Fruit fly (Drosophila melanogaster) whole organism, embryonic: ENCODE data around the gene sno.

Source experiments
- Atf-2 ChIP-seq: fragments of 200-800 bp; sonication (Bioruptor generic); optimal IDR thresholded peaks from 2 replicates; lab custom pipeline; 2016; ENCODE audit warnings: missing biosample characterization, missing genetic modification characterization
- CG10431 ChIP-seq: fragments of 200-800 bp; sonication (Bioruptor generic); optimal IDR thresholded peaks from 3 replicates; lab custom pipeline; 2018; ENCODE audit warnings: missing biosample characterization, mild to moderate bottlenecking, missing genetic modification characterization
- CG13424 ChIP-seq: fragments of 200-800 bp; sonication (Bioruptor generic); optimal IDR thresholded peaks from 2 replicates; lab custom pipeline; 2019; ENCODE audit warnings: missing biosample characterization, mild to moderate bottlenecking, missing genetic modification characterization, moderate library complexity
- CG14667 ChIP-seq: fragments of 200-800 bp; sonication (Bioruptor generic); IDR thresholded peaks from 2 replicates; pipeline ENCODE4 v1.3.6; 2022; ENCODE audit warnings: missing biosample characterization, missing genetic modification characterization
- CG14965 ChIP-seq: fragments of 200-800 bp; sonication (Bioruptor generic); optimal IDR thresholded peaks from 2 replicates; lab custom pipeline; 2016; ENCODE audit warnings: missing biosample characterization, missing genetic modification characterization, borderline replicate concordance
- CG17829 ChIP-seq: fragments of 200-800 bp; optimal IDR thresholded peaks from 2 replicates; lab custom pipeline; 2019; ENCODE audit warnings: missing biosample characterization, mild to moderate bottlenecking, missing genetic modification characterization, moderate library complexity
- CG17912 ChIP-seq: fragments of 200-800 bp; sonication (Bioruptor generic); optimal IDR thresholded peaks from 2 replicates; lab custom pipeline; 2018; ENCODE audit warnings: missing biosample characterization, mild to moderate bottlenecking, missing genetic modification characterization
- CG2116 ChIP-seq: fragments of 200-800 bp; sonication (Bioruptor generic); optimal IDR thresholded peaks from 3 replicates; lab custom pipeline; 2018; ENCODE audit warnings: missing biosample characterization, mild to moderate bottlenecking, missing genetic modification characterization
- CG2202 ChIP-seq: fragments of 200-800 bp; sonication (Bioruptor generic); optimal IDR thresholded peaks from 2 replicates; lab custom pipeline; 2018; ENCODE audit warnings: missing biosample characterization, mild to moderate bottlenecking, missing genetic modification characterization
- CG30020 ChIP-seq: fragments of 200-800 bp; optimal IDR thresholded peaks from 2 replicates; lab custom pipeline; 2019; ENCODE audit warnings: missing biosample characterization, mild to moderate bottlenecking, missing genetic modification characterization, moderate library complexity
- CG31224 ChIP-seq: fragments of 200-800 bp; sonication (Bioruptor generic); IDR thresholded peaks from 2 replicates; pipeline ENCODE4 v1.3.6; 2022; ENCODE audit warnings: missing biosample characterization, missing genetic modification characterization
- CG31365 ChIP-seq: fragments of 200-800 bp; sonication (Bioruptor generic); optimal IDR thresholded peaks from 2 replicates; lab custom pipeline; 2018; ENCODE audit warnings: missing biosample characterization, mild to moderate bottlenecking, missing genetic modification characterization
- CG4424 ChIP-seq: fragments of 200-800 bp; sonication (Bioruptor generic); optimal IDR thresholded peaks from 3 replicates; lab custom pipeline; 2016; ENCODE audit warnings: missing biosample characterization, missing genetic modification characterization
- CG6175 ChIP-seq: fragments of 200-800 bp; sonication (Bioruptor generic); IDR thresholded peaks from 3 replicates; pipeline ENCODE4 v1.3.6; 2022; ENCODE audit warnings: missing biosample characterization, missing genetic modification characterization
- CG8281 ChIP-seq: fragments of 200-800 bp; sonication (Bioruptor generic); optimal IDR thresholded peaks from 2 replicates; lab custom pipeline; 2018; ENCODE audit warnings: missing biosample characterization, mild to moderate bottlenecking, missing genetic modification characterization, moderate library complexity
- CG8388 ChIP-seq: fragments of 200-800 bp; sonication (Bioruptor generic); optimal IDR thresholded peaks from 2 replicates; lab custom pipeline; 2019; ENCODE audit warnings: missing biosample characterization, mild to moderate bottlenecking, missing genetic modification characterization, moderate library complexity
- CG8944 ChIP-seq: fragments of 200-800 bp; sonication (Bioruptor generic); optimal IDR thresholded peaks from 3 replicates; lab custom pipeline; 2016; ENCODE audit warnings: missing biosample characterization, missing genetic modification characterization
- CG9876 ChIP-seq: fragments of 200-800 bp; sonication (Bioruptor generic); optimal IDR thresholded peaks from 2 replicates; lab custom pipeline; 2016; ENCODE audit warnings: missing biosample characterization, missing genetic modification characterization
- Chrac-16 ChIP-seq: fragments of 200-800 bp; sonication (Bioruptor generic); optimal IDR thresholded peaks from 3 replicates; lab custom pipeline; 2016; ENCODE audit warnings: missing biosample characterization, missing genetic modification characterization
- Dref ChIP-seq: fragments of 200-800 bp; sonication (Bioruptor generic); IDR thresholded peaks from 2 replicates; pipeline ENCODE4 v1.3.6; 2022; ENCODE audit warnings: missing biosample characterization, missing genetic modification characterization
- Drgx ChIP-seq: fragments of 200-800 bp; sonication (Bioruptor generic); IDR thresholded peaks from 2 replicates; pipeline ENCODE4 v1.3.6; 2022; ENCODE audit warnings: missing biosample characterization, missing genetic modification characterization
- E2f1 ChIP-seq: fragments of 200-800 bp; sonication (Bioruptor generic); IDR thresholded peaks from 2 replicates; pipeline ENCODE4 v1.3.6; 2022; ENCODE audit warnings: missing biosample characterization, missing genetic modification characterization
- Ets65A ChIP-seq: fragments of 200-800 bp; sonication (Bioruptor generic); peaks from one replicate; lab custom pipeline; 2016; ENCODE audit warnings: missing biosample characterization, missing genetic modification characterization
- Ets97D ChIP-seq: fragments of 200-800 bp; sonication (Bioruptor generic); optimal IDR thresholded peaks from 3 replicates; lab custom pipeline; 2016; ENCODE audit warnings: missing biosample characterization, missing genetic modification characterization
- HLH54F ChIP-seq: fragments of 200-800 bp; sonication (Bioruptor generic); optimal IDR thresholded peaks from 3 replicates; lab custom pipeline; 2016; ENCODE audit warnings: missing biosample characterization, missing genetic modification characterization
- HLHmδ ChIP-seq: fragments of 200-800 bp; sonication (Bioruptor generic); optimal IDR thresholded peaks from 2 replicates; lab custom pipeline; 2018; ENCODE audit warnings: missing biosample characterization, mild to moderate bottlenecking, missing genetic modification characterization, moderate library complexity
- Hand ChIP-seq: fragments of 200-800 bp; sonication (Bioruptor generic); optimal IDR thresholded peaks from 2 replicates; lab custom pipeline; 2017; ENCODE audit warnings: mild to moderate bottlenecking, missing biosample characterization, missing genetic modification reagents, missing genetic modification characterization
- HmgZ ChIP-seq: fragments of 200-800 bp; sonication (Bioruptor generic); optimal IDR thresholded peaks from 2 replicates; lab custom pipeline; 2018; ENCODE audit warnings: missing biosample characterization, mild to moderate bottlenecking, missing genetic modification characterization
- Hsf ChIP-seq: fragments of 200-800 bp; sonication (Bioruptor generic); optimal IDR thresholded peaks from 3 replicates; lab custom pipeline; 2016; ENCODE audit warnings: missing biosample characterization, missing genetic modification characterization
- NC2β ChIP-seq: fragments of 200-800 bp; sonication (Bioruptor generic); optimal IDR thresholded peaks from 2 replicates; lab custom pipeline; 2016; ENCODE audit warnings: missing biosample characterization, missing genetic modification characterization
- Sox100B ChIP-seq: fragments of 200-800 bp; sonication (Bioruptor generic); optimal IDR thresholded peaks from 3 replicates; lab custom pipeline; 2018; ENCODE audit warnings: missing biosample characterization, mild to moderate bottlenecking, missing genetic modification characterization
- Taf1 ChIP-seq: fragments of 200-800 bp; sonication (Bioruptor generic); IDR thresholded peaks from 2 replicates; pipeline ENCODE4 v1.3.6; 2022; ENCODE audit warnings: missing biosample characterization, missing genetic modification characterization
- Xrp1 ChIP-seq: fragments of 200-800 bp; sonication (Bioruptor generic); IDR thresholded peaks from 2 replicates; pipeline ENCODE4 v1.3.6; 2022; ENCODE audit warnings: missing biosample characterization, missing genetic modification characterization
- ara ChIP-seq: fragments of 200-800 bp; sonication (Bioruptor generic); IDR thresholded peaks from 2 replicates; pipeline ENCODE4 v1.3.6; 2022; ENCODE audit warnings: missing biosample characterization, missing genetic modification characterization
- az2 ChIP-seq: fragments of 200-800 bp; sonication (Bioruptor generic); optimal IDR thresholded peaks from 3 replicates; lab custom pipeline; 2016; ENCODE audit warnings: missing biosample characterization, missing genetic modification characterization
- br ChIP-seq: fragments of >200 bp; optimal IDR thresholded peaks from 2 replicates; lab custom pipeline; 2017
- cad ChIP-seq: fragments of >200 bp; optimal IDR thresholded peaks from 2 replicates; lab custom pipeline; 2017; ENCODE audit warnings: missing biosample characterization, missing genetic modification characterization
- chn ChIP-seq: fragments of 200-800 bp; sonication (Bioruptor generic); optimal IDR thresholded peaks from 2 replicates; lab custom pipeline; 2016; ENCODE audit warnings: missing biosample characterization, missing genetic modification characterization
- ewg ChIP-seq: fragments of 200-800 bp; sonication (Bioruptor generic); optimal IDR thresholded peaks from 3 replicates; lab custom pipeline; 2017; ENCODE audit warnings: mild to moderate bottlenecking, missing biosample characterization, missing genetic modification reagents, missing genetic modification characterization
- gfzf ChIP-seq: fragments of 200-800 bp; sonication (Bioruptor generic); optimal IDR thresholded peaks from 2 replicates; lab custom pipeline; 2016; ENCODE audit warnings: missing biosample characterization, mild to moderate bottlenecking, missing genetic modification characterization, moderate library complexity
- grau ChIP-seq: fragments of 200-800 bp; optimal IDR thresholded peaks from 3 replicates; lab custom pipeline; 2019; ENCODE audit warnings: missing biosample characterization, mild to moderate bottlenecking, missing genetic modification characterization, moderate library complexity
- ham ChIP-seq: fragments of 200-800 bp; sonication (Bioruptor generic); IDR thresholded peaks from 2 replicates; pipeline ENCODE4 v1.3.6; 2022; ENCODE audit warnings: missing biosample characterization, missing genetic modification characterization
- hbn ChIP-seq: fragments of 200-800 bp; sonication (Bioruptor generic); IDR thresholded peaks from 2 replicates; pipeline ENCODE4 v1.3.6; 2022; ENCODE audit warnings: missing biosample characterization, missing genetic modification characterization; ENCODE audit not compliant: partially characterized antibody
- lab ChIP-seq: fragments of 200-800 bp; sonication (Bioruptor generic); optimal IDR thresholded peaks from 3 replicates; lab custom pipeline; 2017; ENCODE audit warnings: missing biosample characterization, missing genetic modification characterization, mild to moderate bottlenecking, moderate library complexity, missing genetic modification reagents
- lola ChIP-seq, 3 experiments: fragments of >200 bp in 2 of 3; fragments of 200-800 bp in 1 of 3; sonication (Bioruptor generic) in 1 of 3; optimal IDR thresholded peaks; 2 replicates each; lab custom pipeline; 2017 to 2019; ENCODE audit warnings: missing biosample characterization in 3 of 3, missing genetic modification characterization in 3 of 3, mild to moderate bottlenecking in 1 of 3, moderate library complexity in 1 of 3
- pb ChIP-seq: fragments of 200-800 bp; sonication (Bioruptor generic); optimal IDR thresholded peaks from 3 replicates; lab custom pipeline; 2016; ENCODE audit warnings: missing biosample characterization, missing genetic modification characterization
- pzg ChIP-seq: fragments of 200-800 bp; sonication (Bioruptor generic); optimal IDR thresholded peaks from 3 replicates; lab custom pipeline; 2018; ENCODE audit warnings: missing biosample characterization, mild to moderate bottlenecking, missing genetic modification characterization, moderate library complexity
- ranshi ChIP-seq: fragments of 200-800 bp; sonication (Bioruptor generic); IDR thresholded peaks from 2 replicates; pipeline ENCODE4 v1.3.6; 2022; ENCODE audit warnings: missing biosample characterization, missing genetic modification characterization
- repo ChIP-seq: fragments of 200-800 bp; sonication (Bioruptor generic); optimal IDR thresholded peaks from 2 replicates; lab custom pipeline; 2016; ENCODE audit warnings: missing biosample characterization, missing genetic modification characterization
- sima ChIP-seq: fragments of 200-800 bp; sonication (Bioruptor generic); optimal IDR thresholded peaks from 2 replicates; lab custom pipeline; 2016; ENCODE audit warnings: missing biosample characterization, missing genetic modification characterization
- ttk ChIP-seq: fragments of 200-800 bp; sonication (Bioruptor generic); IDR thresholded peaks from 2 replicates; pipeline ENCODE4 v2.1.2; 2022; ENCODE audit warnings: missing biosample characterization, missing genetic modification characterization
- zfh1 ChIP-seq: fragments of 200-800 bp; sonication (Bioruptor generic); IDR thresholded peaks from 3 replicates; pipeline ENCODE4 v1.3.6; 2022; ENCODE audit warnings: missing biosample characterization, missing genetic modification characterization

Gene sno

DNA sequence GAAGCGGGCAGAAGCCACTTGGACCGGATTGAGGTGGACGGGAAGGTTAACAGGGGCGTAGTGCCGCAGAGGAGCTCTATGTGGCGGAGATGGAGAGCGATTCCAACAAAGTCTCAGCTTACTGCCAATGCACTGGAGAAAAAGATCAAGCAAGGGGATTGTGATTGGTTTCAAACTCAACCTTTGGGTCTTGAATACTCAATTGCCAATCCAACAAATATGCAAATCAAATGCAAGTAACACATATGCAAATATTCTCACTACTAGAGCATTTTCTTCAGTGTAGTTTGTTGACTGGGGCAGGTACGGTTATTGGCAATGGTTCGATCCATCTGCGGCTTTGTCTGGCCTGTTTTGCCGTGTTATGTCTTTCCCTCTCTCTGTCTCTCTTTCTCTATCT is 39.8 kb upstream of the sno start (continued):
- peak; percentile 79 for TF ChIP-seq zfh1 (GFP tag; lab: Robert Waterston, UW)
- peak; percentile 58 for TF ChIP-seq chn (GFP tag; lab: Kevin White, UChicago)
- TF ChIP-seq Hsf = peak; percentile 75
- TF ChIP-seq CG30020 = peak; percentile 1
- TF ChIP-seq pb (GFP tag; lab: Kevin White, UChicago) = peak; percentile 82
- no peak for TF ChIP-seq HLHmδ
- TF ChIP-seq lab = peak; percentile 79
- TF ChIP-seq az2 (GFP tag; lab: Kevin White, UChicago) = peak; percentile 75
- peak; percentile 72 for TF ChIP-seq Atf-2 (GFP tag; lab: Kevin White, UChicago)
- TF ChIP-seq E2f1 (GFP tag; lab: Robert Waterston, UW) = peak; percentile 73
- TF ChIP-seq Chrac-16 (GFP tag; lab: Kevin White, UChicago) = peak; percentile 47
- peak; percentile 60 for TF ChIP-seq CG17829
- no peak for TF ChIP-seq ham (GFP tag; lab: Robert Waterston, UW)
- TF ChIP-seq CG9876 (GFP tag; lab: Kevin White, UChicago) = peak; percentile 65
- TF ChIP-seq Ets65A = peak; percentile 94
- peak; percentile 65 for TF ChIP-seq CG8944
- TF ChIP-seq hbn (GFP tag; lab: Robert Waterston, UW) = no peak
- TF ChIP-seq CG6175 (GFP tag; lab: Robert Waterston, UW) = peak; percentile 73; the same call in 1 of the 3 replicates
- peak; percentile 82 for TF ChIP-seq ttk (GFP tag; lab: Robert Waterston, UW)
- no peak for TF ChIP-seq pzg (GFP tag; lab: Kevin White, UChicago)
- TF ChIP-seq Ets97D (GFP tag; lab: Kevin White, UChicago) = peak; percentile 35
- peak; percentile 81 for TF ChIP-seq Xrp1 (GFP tag; lab: Robert Waterston, UW)
- peak; percentile 71 for TF ChIP-seq grau (tag; lab: Kevin White, UChicago)
- TF ChIP-seq CG13424 (tag; lab: Kevin White, UChicago) = peak; percentile 68
- TF ChIP-seq Sox100B (GFP tag; lab: Kevin White, UChicago) = peak; percentile 43
- TF ChIP-seq sima (GFP tag; lab: Kevin White, UChicago) = peak; percentile 14
- no peak for TF ChIP-seq CG2116 (GFP tag; lab: Kevin White, UChicago)
- TF ChIP-seq HLH54F = peak; percentile 51
- peak; percentile 66 for TF ChIP-seq CG8281
- TF ChIP-seq br (lab: Kevin White, UChicago) = no peak
- no peak for TF ChIP-seq CG10431 (GFP tag; lab: Kevin White, UChicago)
- no peak for TF ChIP-seq gfzf (GFP tag; lab: Kevin White, UChicago)
- TF ChIP-seq CG31365 (tag; lab: Kevin White, UChicago) = peak; percentile 51
- peak; percentile 67 for TF ChIP-seq ranshi (GFP tag; lab: Robert Waterston, UW)
- peak; percentile 73 for TF ChIP-seq CG4424 (GFP tag; lab: Kevin White, UChicago)
- TF ChIP-seq CG2202 (tag; lab: Kevin White, UChicago) = peak; percentile 45
- peak; percentile 23; the same call in 1 of the 2 replicates for TF ChIP-seq Taf1
- TF ChIP-seq CG17912 (GFP tag; lab: Kevin White, UChicago) = no peak
- peak; percentile 8 for TF ChIP-seq Hand (GFP tag; lab: Kevin White, UChicago)
- TF ChIP-seq CG31224 (GFP tag; lab: Robert Waterston, UW) = 0 out of 2 replicates have a peak, but pooled peaks have one; percentile 17
- peak; percentile 68 for TF ChIP-seq CG8388 (GFP tag; lab: Kevin White, UChicago)
- TF ChIP-seq NC2β (GFP tag; lab: Kevin White, UChicago) = peak; percentile 50
- TF ChIP-seq ara (GFP tag; lab: Robert Waterston, UW) = peak; percentile 74
- TF ChIP-seq ewg = peak; percentile 69
- TF ChIP-seq Drgx (GFP tag; lab: Robert Waterston, UW) = peak; percentile 94
- TF ChIP-seq HmgZ (tag; lab: Kevin White, UChicago) = peak; percentile 59
- no peak for TF ChIP-seq CG14965 (GFP tag; lab: Kevin White, UChicago)
- peak in 1 of 3 experiments; percentile 25 for TF ChIP-seq lola (GFP tag; optimal IDR thresholded peaks at IDR 0.05; lab: Kevin White, UChicago)
- no peak for TF ChIP-seq cad (GFP tag; lab: Kevin White, UChicago)
- TF ChIP-seq Dref (GFP tag; lab: Robert Waterston, UW) = 0 out of 2 replicates have a peak, but pooled peaks have one; percentile 18
- TF ChIP-seq repo = peak; percentile 58
- TF ChIP-seq CG14667 (GFP tag; lab: Robert Waterston, UW) = peak; percentile 53; the same call in 1 of the 2 replicates
